Fruit fly (Drosophila melanogaster) Kc167 (cell line): ENCODE measurements around the gene CdGAPr.

Experiments used
- insv ChIP-seq: fragments of >200 bp; optimal IDR thresholded peaks from 3 replicates; lab custom pipeline; 2018; ENCODE audit warnings: missing external identifiers
- ttk ChIP-seq: sonication (Bioruptor generic); optimal IDR thresholded peaks from 2 replicates; lab custom pipeline; 2017; ENCODE audit warnings: missing external identifiers

- TF ChIP-seq insv (no peak), ttk (lab: Kevin White, UChicago) (no peak)
Observed at dm6 chr2L:19756040-19756439, 35.6 kb downstream of the CdGAPr start.
